Fruit fly (Drosophila melanogaster) whole organism, embryonic: ENCODE data around the gene CG13461.

Experiments used
- BtbVII ChIP-seq: fragments of 200-800 bp; sonication (Bioruptor generic); optimal IDR thresholded peaks from 3 replicates; lab custom pipeline; 2017; ENCODE audit warnings: missing biosample characterization, mild to moderate bottlenecking, missing genetic modification characterization
- CG10209 ChIP-seq: fragments of 200-800 bp; sonication (Bioruptor generic); optimal IDR thresholded peaks from 3 replicates; lab custom pipeline; 2017; ENCODE audit warnings: missing biosample characterization, mild to moderate bottlenecking, missing genetic modification characterization, missing genetic modification reagents
- CG10267 ChIP-seq: fragments of 200-800 bp; sonication (Bioruptor generic); optimal IDR thresholded peaks from 2 replicates; lab custom pipeline; 2018; ENCODE audit warnings: missing biosample characterization, mild to moderate bottlenecking, missing genetic modification characterization, moderate library complexity
- CG10274 ChIP-seq: fragments of 200-800 bp; sonication (Bioruptor generic); optimal IDR thresholded peaks from 3 replicates; lab custom pipeline; 2017; ENCODE audit warnings: missing biosample characterization, mild to moderate bottlenecking, missing genetic modification characterization
- CG10565 ChIP-seq: fragments of 200-800 bp; sonication (Bioruptor generic); optimal IDR thresholded peaks from 3 replicates; lab custom pipeline; 2016; ENCODE audit warnings: missing biosample characterization, mild to moderate bottlenecking, missing genetic modification characterization
- CG12391 ChIP-seq: fragments of 200-800 bp; sonication (Bioruptor generic); optimal IDR thresholded peaks from 3 replicates; lab custom pipeline; 2018; ENCODE audit warnings: missing biosample characterization, mild to moderate bottlenecking, missing genetic modification characterization, moderate library complexity
- CG15011 ChIP-seq: fragments of 200-800 bp; sonication (Bioruptor generic); optimal IDR thresholded peaks from 3 replicates; lab custom pipeline; 2018; ENCODE audit warnings: missing biosample characterization, mild to moderate bottlenecking, missing genetic modification characterization
- CG1529 ChIP-seq: fragments of 200-800 bp; sonication (Bioruptor generic); optimal IDR thresholded peaks from 3 replicates; lab custom pipeline; 2018; ENCODE audit warnings: missing biosample characterization, missing genetic modification characterization
- CG1603 ChIP-seq: fragments of 200-800 bp; sonication (Bioruptor generic); optimal IDR thresholded peaks from 2 replicates; lab custom pipeline; 2019; ENCODE audit warnings: missing biosample characterization, mild to moderate bottlenecking, missing genetic modification characterization, moderate library complexity
- CG1647 ChIP-seq: fragments of 200-800 bp; sonication (Bioruptor generic); optimal IDR thresholded peaks from 3 replicates; lab custom pipeline; 2016; ENCODE audit warnings: missing biosample characterization, missing genetic modification characterization
- CG17612 ChIP-seq: fragments of 200-800 bp; sonication (Bioruptor generic); IDR thresholded peaks from 2 replicates; pipeline ENCODE4 v1.3.6; 2022; ENCODE audit warnings: missing biosample characterization, missing genetic modification characterization
- CG1832 ChIP-seq: fragments of 200-800 bp; sonication (Bioruptor generic); optimal IDR thresholded peaks from 2 replicates; lab custom pipeline; 2017; ENCODE audit warnings: missing biosample characterization, mild to moderate bottlenecking, missing genetic modification characterization, inconsistent platforms
- CG18619 ChIP-seq: fragments of 200-800 bp; sonication (Bioruptor generic); optimal IDR thresholded peaks from 3 replicates; lab custom pipeline; 2017; ENCODE audit warnings: missing biosample characterization, mild to moderate bottlenecking, missing genetic modification characterization
- CG2116 ChIP-seq: fragments of 200-800 bp; sonication (Bioruptor generic); optimal IDR thresholded peaks from 3 replicates; lab custom pipeline; 2018; ENCODE audit warnings: missing biosample characterization, mild to moderate bottlenecking, missing genetic modification characterization
- CG2202 ChIP-seq: fragments of 200-800 bp; sonication (Bioruptor generic); optimal IDR thresholded peaks from 2 replicates; lab custom pipeline; 2018; ENCODE audit warnings: missing biosample characterization, mild to moderate bottlenecking, missing genetic modification characterization
- CG2875 ChIP-seq: fragments of 200-800 bp; sonication (Bioruptor generic); optimal IDR thresholded peaks from 2 replicates; lab custom pipeline; 2017; ENCODE audit warnings: missing biosample characterization, mild to moderate bottlenecking, missing genetic modification characterization, missing genetic modification reagents
- CG3163 ChIP-seq: fragments of 200-800 bp; sonication (Bioruptor generic); optimal IDR thresholded peaks from 3 replicates; lab custom pipeline; 2016; ENCODE audit warnings: missing biosample characterization, missing genetic modification characterization
- CG3847 ChIP-seq: fragments of 200-800 bp; sonication (Bioruptor generic); IDR thresholded peaks from 2 replicates; pipeline ENCODE4 v1.3.6; 2022; ENCODE audit warnings: missing biosample characterization, missing genetic modification characterization
- CG4707 ChIP-seq: fragments of 200-800 bp; sonication (Bioruptor generic); optimal IDR thresholded peaks from 2 replicates; lab custom pipeline; 2018; ENCODE audit warnings: missing biosample characterization, mild to moderate bottlenecking, missing genetic modification characterization, moderate library complexity
- CG4820 ChIP-seq: fragments of 200-800 bp; sonication (Bioruptor generic); optimal IDR thresholded peaks from 3 replicates; lab custom pipeline; 2016; ENCODE audit warnings: missing biosample characterization, missing genetic modification characterization
- CG6272 ChIP-seq: fragments of 200-800 bp; sonication (Bioruptor generic); IDR thresholded peaks from 2 replicates; pipeline ENCODE4 v1.3.6; 2022; ENCODE audit warnings: missing biosample characterization, missing genetic modification characterization
- CG7839 ChIP-seq: fragments of 200-800 bp; sonication (Bioruptor generic); optimal IDR thresholded peaks from 3 replicates; lab custom pipeline; 2018; ENCODE audit warnings: missing biosample characterization, mild to moderate bottlenecking, missing genetic modification characterization, moderate library complexity
- CG8359 ChIP-seq: fragments of 200-800 bp; sonication (Bioruptor generic); optimal IDR thresholded peaks from 2 replicates; lab custom pipeline; 2017; ENCODE audit warnings: missing biosample characterization, mild to moderate bottlenecking, missing genetic modification characterization, borderline replicate concordance
- CG8765 ChIP-seq: fragments of 200-800 bp; sonication (Bioruptor generic); IDR thresholded peaks from 2 replicates; pipeline ENCODE4 v1.3.6; 2022; ENCODE audit warnings: missing biosample characterization, missing genetic modification characterization
- CG9215 ChIP-seq: fragments of 200-800 bp; sonication (Bioruptor generic); IDR thresholded peaks from 2 replicates; pipeline ENCODE4 v1.3.6; 2022; ENCODE audit warnings: missing biosample characterization, missing genetic modification characterization
- Chrac-16 ChIP-seq: fragments of 200-800 bp; sonication (Bioruptor generic); optimal IDR thresholded peaks from 3 replicates; lab custom pipeline; 2016; ENCODE audit warnings: missing biosample characterization, missing genetic modification characterization
- Deaf1 ChIP-seq: fragments of 200-800 bp; optimal IDR thresholded peaks from 3 replicates; lab custom pipeline; 2019; ENCODE audit warnings: missing biosample characterization, mild to moderate bottlenecking, missing genetic modification characterization, moderate library complexity
- Dref ChIP-seq: fragments of 200-800 bp; sonication (Bioruptor generic); IDR thresholded peaks from 2 replicates; pipeline ENCODE4 v1.3.6; 2022; ENCODE audit warnings: missing biosample characterization, missing genetic modification characterization
- Gug ChIP-seq: fragments of 200-800 bp; sonication (Bioruptor generic); IDR thresholded peaks from 4 replicates; pipeline ENCODE4 v1.3.6; 2022; ENCODE audit warnings: missing biosample characterization, missing genetic modification characterization
- MESR4 ChIP-seq: fragments of 200-800 bp; sonication (Bioruptor generic); optimal IDR thresholded peaks from 2 replicates; lab custom pipeline; 2018; ENCODE audit warnings: missing biosample characterization, mild to moderate bottlenecking, missing genetic modification characterization, moderate library complexity
- Mrtf ChIP-seq: fragments of 200-800 bp; sonication (Bioruptor generic); IDR thresholded peaks from 3 replicates; pipeline ENCODE4 v1.3.6; 2022; ENCODE audit warnings: missing biosample characterization, missing genetic modification characterization
- NC2α ChIP-seq: fragments of 200-800 bp; sonication (Bioruptor generic); optimal IDR thresholded peaks from 2 replicates; lab custom pipeline; 2016; ENCODE audit warnings: missing biosample characterization, missing genetic modification characterization
- Pdp1 ChIP-seq, 2 experiments: fragments of 200-800 bp; sonication (Bioruptor generic); optimal IDR thresholded peaks; 3 replicates each; lab custom pipeline; 2016; ENCODE audit warnings: missing biosample characterization in 2 of 2, missing genetic modification characterization in 2 of 2, mild to moderate bottlenecking in 1 of 2, moderate library complexity in 1 of 2
- Ssrp ChIP-seq: fragments of 200-800 bp; sonication (Bioruptor generic); optimal IDR thresholded peaks from 2 replicates; lab custom pipeline; 2018; ENCODE audit warnings: missing biosample characterization, mild to moderate bottlenecking, missing genetic modification characterization, moderate library complexity
- ara ChIP-seq: fragments of 200-800 bp; sonication (Bioruptor generic); IDR thresholded peaks from 2 replicates; pipeline ENCODE4 v1.3.6; 2022; ENCODE audit warnings: missing biosample characterization, missing genetic modification characterization
- crc ChIP-seq: fragments of 200-800 bp; sonication (Bioruptor generic); optimal IDR thresholded peaks from 2 replicates; lab custom pipeline; 2016; ENCODE audit warnings: missing biosample characterization, missing genetic modification characterization
- en ChIP-seq: fragments of 200-800 bp; sonication (Bioruptor generic); optimal IDR thresholded peaks from 2 replicates; lab custom pipeline; 2016; ENCODE audit warnings: missing biosample characterization, missing genetic modification characterization
- ftz-f1 ChIP-seq: fragments of 200-800 bp; sonication (Bioruptor generic); optimal IDR thresholded peaks from 2 replicates; lab custom pipeline; 2016; ENCODE audit warnings: missing biosample characterization, missing genetic modification characterization
- gcm2 ChIP-seq: fragments of 200-800 bp; sonication (Bioruptor generic); optimal IDR thresholded peaks from 2 replicates; lab custom pipeline; 2016; ENCODE audit warnings: missing biosample characterization, missing genetic modification characterization
- ham ChIP-seq: fragments of 200-800 bp; sonication (Bioruptor generic); IDR thresholded peaks from 2 replicates; pipeline ENCODE4 v1.3.6; 2022; ENCODE audit warnings: missing biosample characterization, missing genetic modification characterization
- sd ChIP-seq: fragments of 200-800 bp; sonication (Bioruptor generic); optimal IDR thresholded peaks from 3 replicates; lab custom pipeline; 2018; ENCODE audit warnings: missing biosample characterization, mild to moderate bottlenecking, missing genetic modification characterization, moderate library complexity
- seq ChIP-seq: fragments of 200-800 bp; sonication (Bioruptor generic); IDR thresholded peaks from 2 replicates; pipeline ENCODE4 v1.3.6; 2022; ENCODE audit warnings: missing biosample characterization, missing genetic modification characterization
- zf30C ChIP-seq: fragments of 200-800 bp; sonication (Bioruptor generic); optimal IDR thresholded peaks from 3 replicates; lab custom pipeline; 2018; ENCODE audit warnings: missing biosample characterization, mild to moderate bottlenecking, missing genetic modification characterization

CG13461 gene

DNA sequence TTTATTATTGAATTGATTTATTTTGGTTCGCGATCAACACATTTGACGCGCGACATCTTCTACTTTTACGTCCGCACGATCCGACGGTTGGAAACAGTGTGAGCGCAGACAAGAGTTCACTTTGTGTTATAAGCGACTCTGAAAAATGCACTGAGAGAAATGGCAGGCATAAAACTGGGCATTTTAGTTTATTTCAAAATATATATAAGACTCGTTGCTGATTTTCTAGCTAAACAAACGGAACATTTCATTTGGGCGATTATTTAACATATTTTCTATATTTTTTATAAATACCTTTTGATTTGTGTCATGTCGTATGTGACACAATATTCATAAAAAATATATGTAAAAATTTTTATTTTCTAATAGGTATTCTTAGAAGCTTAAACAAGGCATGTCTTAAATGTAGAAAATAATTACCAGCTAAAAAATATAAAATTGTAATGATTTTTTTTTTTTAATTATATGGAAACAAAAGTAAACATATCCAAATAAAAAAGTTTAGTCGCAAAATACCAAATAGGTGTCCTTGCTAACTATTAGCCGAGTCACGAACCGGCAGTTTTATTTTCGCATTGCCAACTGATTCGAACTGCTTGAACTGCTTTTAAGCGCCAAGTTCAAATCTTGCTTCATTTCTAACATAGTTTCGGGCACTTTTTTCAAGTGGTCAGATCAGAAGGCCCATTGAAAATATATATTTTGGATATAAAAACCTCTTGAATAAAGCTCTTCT is 38.2 kb downstream of the CG13461 start, which contains the start of gene Reck (continued):
- TF ChIP-seq crc = peak; percentile 13
- TF ChIP-seq CG3847 = peak; percentile 34; the same call in 1 of the 2 replicates
- TF ChIP-seq zf30C (GFP tag; lab: Kevin White, UChicago) = peak; percentile 86
- peak; percentile 39 for TF ChIP-seq en (GFP tag; lab: Kevin White, UChicago)
- no peak for TF ChIP-seq CG17612 (GFP tag; lab: Robert Waterston, UW)
- TF ChIP-seq CG6272 = peak; percentile 32; the same call in 1 of the 2 replicates
- TF ChIP-seq CG1832 = no peak
- peak; percentile 70 for TF ChIP-seq CG8765 (GFP tag; lab: Robert Waterston, UW)
- TF ChIP-seq Ssrp = peak; percentile 74
- TF ChIP-seq CG2875 (GFP tag; lab: Kevin White, UChicago) = peak; percentile 76
- peak; percentile 87 for TF ChIP-seq CG2116 (GFP tag; lab: Kevin White, UChicago)
- peak; percentile 90 for TF ChIP-seq CG12391 (tag; lab: Kevin White, UChicago)
- peak; percentile 85 for TF ChIP-seq BtbVII (GFP tag; lab: Kevin White, UChicago)
- TF ChIP-seq CG10274 (GFP tag; lab: Kevin White, UChicago) = peak; percentile 45
- no peak for TF ChIP-seq ham (GFP tag; lab: Robert Waterston, UW)
- peak; percentile 73 for TF ChIP-seq CG10209
- peak; percentile 72 for TF ChIP-seq Chrac-16 (GFP tag; lab: Kevin White, UChicago)
- TF ChIP-seq CG4707 = peak; percentile 56
- TF ChIP-seq MESR4 (GFP tag; lab: Kevin White, UChicago) = peak; percentile 1
- TF ChIP-seq gcm2 = peak; percentile 12
- TF ChIP-seq ara (GFP tag; lab: Robert Waterston, UW) = peak; percentile 73; the same call in 1 of the 2 replicates
- no peak for TF ChIP-seq ftz-f1 (GFP tag; lab: Kevin White, UChicago)
- TF ChIP-seq sd (tag; lab: Kevin White, UChicago) = peak; percentile 3
- TF ChIP-seq CG15011 (GFP tag; lab: Kevin White, UChicago) = no peak
- TF ChIP-seq CG7839 (tag; lab: Kevin White, UChicago) = peak; percentile 83
- peak; percentile 53; the same call in 2 of the 3 replicates for TF ChIP-seq Mrtf (GFP tag; lab: Robert Waterston, UW)
- peak; percentile 75 for TF ChIP-seq CG18619 (GFP tag; lab: Kevin White, UChicago)
- TF ChIP-seq Pdp1 (GFP tag; optimal IDR thresholded peaks at IDR 0.05; lab: Kevin White, UChicago) = peak; percentile 46 to 81
- no peak for TF ChIP-seq Dref (GFP tag; lab: Robert Waterston, UW)
- peak; percentile 70; the same call in 1 of the 2 replicates for TF ChIP-seq seq (GFP tag; lab: Robert Waterston, UW)
- peak; percentile 88 for TF ChIP-seq CG10267
- peak; percentile 64; the same call in 2 of the 4 replicates for TF ChIP-seq Gug
- peak; percentile 71 for TF ChIP-seq CG2202 (tag; lab: Kevin White, UChicago)
- TF ChIP-seq CG10565 (GFP tag; lab: Kevin White, UChicago) = no peak
- TF ChIP-seq CG9215 (GFP tag; lab: Robert Waterston, UW) = no peak
- peak; percentile 59 for TF ChIP-seq Deaf1 (tag; lab: Kevin White, UChicago)
- TF ChIP-seq CG1603 (tag; lab: Kevin White, UChicago) = peak; percentile 40
- TF ChIP-seq NC2α (GFP tag; lab: Kevin White, UChicago) = peak; percentile 21
- peak; percentile 78 for TF ChIP-seq CG4820 (GFP tag; lab: Kevin White, UChicago)
- no peak for TF ChIP-seq CG3163 (GFP tag; lab: Kevin White, UChicago)
- TF ChIP-seq CG1647 = peak; percentile 25
- TF ChIP-seq CG1529 = peak; percentile 77
- TF ChIP-seq CG8359 (GFP tag; lab: Kevin White, UChicago) = peak; percentile 78
